Worm (Caenorhabditis elegans): ENCODE results near the gene M153.5.

ce11 chrX:12169390-12169789 lies 25.6 kb downstream of the M153.5 start:
- TF ChIP-seq W03F9.2 (tag; optimal IDR thresholded peaks at IDR 0.05) (no peak), him-1 (tag; optimal IDR thresholded peaks at IDR 0.05) (no peak)
